Worm (Caenorhabditis elegans) whole organism, mixed stage, embryonic: ENCODE data around the gene gei-13.

Experiments used
- M03D4.4 ChIP-seq: sonication (generic microtip); optimal IDR thresholded peaks from 2 replicates; lab custom pipeline; 2017; ENCODE audit warnings: mild to moderate bottlenecking, missing genetic modification characterization, missing compliant biosample characterization
- blmp-1 ChIP-seq: fragments of 150-350 bp; optimal IDR thresholded peaks from 2 replicates; lab custom pipeline; 2014; ENCODE audit warnings: missing biosample characterization, missing genetic modification characterization
- ceh-39 ChIP-seq: fragments of 150-350 bp; optimal IDR thresholded peaks from 2 replicates; lab custom pipeline; 2014; ENCODE audit warnings: missing biosample characterization, missing genetic modification characterization
- ces-1 ChIP-seq: fragments of 150-350 bp; optimal IDR thresholded peaks from 2 replicates; lab custom pipeline; 2014; ENCODE audit warnings: missing biosample characterization, missing genetic modification reagents, missing genetic modification characterization
- drap-1 ChIP-seq: fragments of 200-800 bp; sonication (Bioruptor generic); optimal IDR thresholded peaks from 3 replicates; lab custom pipeline; 2018; ENCODE audit warnings: mild to moderate bottlenecking, missing genetic modification characterization, missing compliant biosample characterization
- elt-1 ChIP-seq: sonication (generic microtip); optimal IDR thresholded peaks from 2 replicates; lab custom pipeline; 2017; ENCODE audit warnings: missing genetic modification characterization, mild to moderate bottlenecking, missing compliant biosample characterization, antibody characterized with exemption, moderate library complexity, borderline replicate concordance; ENCODE audit not compliant: insufficient read depth
- lsy-2 ChIP-seq: fragments of 150-350 bp; optimal IDR thresholded peaks from 2 replicates; lab custom pipeline; 2014; ENCODE audit warnings: missing biosample characterization, missing genetic modification characterization
- nhr-12 ChIP-seq: fragments of 150-350 bp; optimal IDR thresholded peaks from 2 replicates; lab custom pipeline; 2014; ENCODE audit warnings: missing biosample characterization, missing genetic modification characterization
- nhr-28 ChIP-seq: fragments of 150-350 bp; optimal IDR thresholded peaks from 2 replicates; lab custom pipeline; 2014; ENCODE audit warnings: missing biosample characterization, missing genetic modification characterization
- nhr-76 ChIP-seq: sonication (generic microtip); optimal IDR thresholded peaks from 2 replicates; lab custom pipeline; 2017; ENCODE audit warnings: missing biosample characterization, missing genetic modification characterization
- unc-39 ChIP-seq: fragments of 150-350 bp; optimal IDR thresholded peaks from 2 replicates; lab custom pipeline; 2014; ENCODE audit warnings: missing biosample characterization, missing genetic modification characterization
- unc-62 ChIP-seq: fragments of 150-350 bp; optimal IDR thresholded peaks from 2 replicates; lab custom pipeline; 2014; ENCODE audit warnings: missing biosample characterization, missing genetic modification reagents, missing genetic modification characterization

DNA sequence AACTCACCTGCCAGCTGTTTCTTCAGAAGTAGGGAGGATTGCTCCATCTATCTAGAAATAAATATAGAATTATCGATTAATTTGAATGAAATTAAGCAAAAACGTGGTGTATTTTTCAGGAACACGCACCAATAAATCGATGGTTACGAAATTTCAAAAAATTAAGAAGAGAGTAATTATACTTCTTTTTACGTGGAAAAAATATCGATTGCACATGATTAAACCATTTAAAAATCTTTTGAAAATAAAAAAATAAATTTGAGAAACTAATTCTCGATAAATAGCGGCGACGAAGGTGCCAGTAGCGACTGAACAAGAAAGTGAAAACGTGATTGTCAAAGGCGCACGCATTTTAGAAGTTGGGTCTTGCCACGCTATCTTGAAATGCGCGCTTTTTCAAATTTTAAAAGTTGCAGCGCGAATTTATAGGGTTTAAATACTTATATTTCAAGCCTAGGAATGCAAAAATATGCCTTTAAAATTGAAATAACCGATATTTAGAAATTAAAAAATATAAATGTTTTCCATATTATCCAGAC is 5.7 kb downstream of the gei-13 start, which contains the start of gene ubc-7:
- TF ChIP-seq blmp-1 (tag; lab: Kevin White, UChicago) (peak; percentile 85), unc-62 (no peak), elt-1 (no peak), nhr-12 (tag; lab: Kevin White, UChicago) (no peak), ces-1 (peak; percentile 67), lsy-2 (tag; lab: Kevin White, UChicago) (peak; percentile 77), nhr-76 (tag; lab: Kevin White, UChicago) (no peak), M03D4.4 (tag; lab: Kevin White, UChicago) (no peak), nhr-28 (tag; lab: Kevin White, UChicago) (no peak), ceh-39 (tag; lab: Kevin White, UChicago) (no peak), drap-1 (GFP tag; lab: Kevin White, UChicago) (no peak), unc-39 (tag; lab: Kevin White, UChicago) (no peak)
